Worm (Caenorhabditis elegans) whole organism, young adult: Measurements from ENCODE around the gene clec-257.

ENCODE experiments used
- B0336.3 ChIP-seq: fragments of 200-800 bp; sonication (Bioruptor generic); IDR thresholded peaks from 2 replicates; pipeline ENCODE4 v1.3.6; 2022; ENCODE audit warnings: missing genetic modification characterization, missing compliant biosample characterization
- C17E4.6 ChIP-seq: fragments of 200-800 bp; sonication (Bioruptor generic); IDR thresholded peaks from 2 replicates; pipeline ENCODE4 v1.3.6; 2022; ENCODE audit warnings: missing genetic modification reagents, missing genetic modification characterization, missing compliant biosample characterization
- F10E7.11 ChIP-seq: sonication (generic microtip); optimal IDR thresholded peaks from 2 replicates; lab custom pipeline; 2017; ENCODE audit warnings: mild to moderate bottlenecking, missing genetic modification characterization, moderate library complexity, missing compliant biosample characterization
- F22D6.2 ChIP-seq: sonication (generic microtip); optimal IDR thresholded peaks from 2 replicates; lab custom pipeline; 2016; ENCODE audit warnings: mild to moderate bottlenecking, missing genetic modification characterization, missing compliant biosample characterization
- F23B12.7 ChIP-seq: sonication (generic microtip); optimal IDR thresholded peaks from 2 replicates; lab custom pipeline; 2017; ENCODE audit warnings: missing genetic modification characterization, mild to moderate bottlenecking, missing compliant biosample characterization, antibody characterized with exemption, moderate library complexity; ENCODE audit not compliant: insufficient read depth
- Y67H2A.10 ChIP-seq: fragments of 200-800 bp; sonication (Bioruptor generic); conservative IDR thresholded peaks from 2 replicates; pipeline ENCODE4 v1.3.6; 2022; ENCODE audit warnings: missing genetic modification reagents, missing genetic modification characterization, missing compliant biosample characterization
- akir-1 ChIP-seq: fragments of 200-800 bp; sonication (Bioruptor generic); optimal IDR thresholded peaks from 2 replicates; lab custom pipeline; 2018; ENCODE audit warnings: mild to moderate bottlenecking, missing genetic modification characterization, moderate library complexity, missing compliant biosample characterization
- ceh-100 ChIP-seq: fragments of 200-800 bp; sonication (Bioruptor generic); IDR thresholded peaks from 2 replicates; pipeline ENCODE4 v1.3.6; 2022; ENCODE audit warnings: missing genetic modification reagents, missing genetic modification characterization, missing compliant biosample characterization
- ceh-27 ChIP-seq: fragments of 200-800 bp; sonication (Bioruptor generic); optimal IDR thresholded peaks from 2 replicates; lab custom pipeline; 2018; ENCODE audit warnings: mild to moderate bottlenecking, missing genetic modification characterization, moderate library complexity, missing compliant biosample characterization
- ceh-79 ChIP-seq: sonication (generic microtip); optimal IDR thresholded peaks from 2 replicates; lab custom pipeline; 2017; ENCODE audit warnings: mild to moderate bottlenecking, missing genetic modification characterization, missing compliant biosample characterization
- dox-1 ChIP-seq: fragments of 200-800 bp; sonication (Bioruptor generic); IDR thresholded peaks from 2 replicates; pipeline ENCODE4 v1.3.6; 2022; ENCODE audit warnings: missing genetic modification reagents, missing genetic modification characterization, missing compliant biosample characterization
- egl-44 ChIP-seq: fragments of 200-800 bp; sonication (Bioruptor generic); IDR thresholded peaks from 2 replicates; pipeline ENCODE4 v1.3.6; 2022; ENCODE audit warnings: missing genetic modification reagents, missing genetic modification characterization, missing compliant biosample characterization
- egrh-3 ChIP-seq: fragments of 200-800 bp; sonication (Bioruptor generic); IDR thresholded peaks from 2 replicates; pipeline ENCODE4 v1.3.6; 2022; ENCODE audit warnings: missing genetic modification reagents, missing genetic modification characterization, missing compliant biosample characterization
- fkh-3 ChIP-seq: sonication (generic microtip); optimal IDR thresholded peaks from 2 replicates; lab custom pipeline; 2016; ENCODE audit warnings: mild to moderate bottlenecking, missing genetic modification characterization, missing compliant biosample characterization
- hmg-1.2 ChIP-seq: fragments of 200-800 bp; sonication (Bioruptor generic); IDR thresholded peaks from 2 replicates; pipeline ENCODE4 v1.3.6; 2022; ENCODE audit warnings: missing genetic modification reagents, missing genetic modification characterization, missing compliant biosample characterization
- hmg-20 ChIP-seq: fragments of 200-800 bp; sonication (Bioruptor generic); IDR thresholded peaks from 2 replicates; pipeline ENCODE4 v1.3.6; 2022; ENCODE audit warnings: missing genetic modification reagents, missing genetic modification characterization, missing compliant biosample characterization
- hsf-1 ChIP-seq: fragments of 200-800 bp; sonication (Bioruptor generic); IDR thresholded peaks from 2 replicates; pipeline ENCODE4 v1.3.6; 2022; ENCODE audit warnings: missing genetic modification reagents, missing genetic modification characterization, missing compliant biosample characterization
- lsl-1 ChIP-seq: fragments of 200-800 bp; sonication (Bioruptor generic); optimal IDR thresholded peaks from 2 replicates; lab custom pipeline; 2018; ENCODE audit warnings: mild to moderate bottlenecking, missing genetic modification characterization, moderate library complexity, missing compliant biosample characterization
- madf-10 ChIP-seq: sonication (generic microtip); optimal IDR thresholded peaks from 2 replicates; lab custom pipeline; 2016; ENCODE audit warnings: mild to moderate bottlenecking, missing genetic modification characterization, missing compliant biosample characterization
- madf-8 ChIP-seq: fragments of 200-800 bp; sonication (Bioruptor generic); conservative IDR thresholded peaks from 2 replicates; pipeline ENCODE4 v1.3.6; 2022; ENCODE audit warnings: missing genetic modification reagents, missing genetic modification characterization, missing compliant biosample characterization
- mcd-1 ChIP-seq: fragments of 200-800 bp; sonication (Bioruptor generic); IDR thresholded peaks from 2 replicates; pipeline ENCODE4 v1.3.6; 2022; ENCODE audit warnings: missing genetic modification reagents, missing genetic modification characterization, missing compliant biosample characterization
- nfya-2 ChIP-seq: fragments of 200-800 bp; sonication (Bioruptor generic); IDR thresholded peaks from 2 replicates; pipeline ENCODE4 v1.3.6; 2022; ENCODE audit warnings: missing genetic modification reagents, missing genetic modification characterization, missing compliant biosample characterization
- nhr-120 ChIP-seq: fragments of 200-800 bp; sonication (Bioruptor generic); IDR thresholded peaks from 2 replicates; pipeline ENCODE4 v1.3.6; 2022; ENCODE audit warnings: missing genetic modification characterization, missing compliant biosample characterization
- nhr-90 ChIP-seq: sonication (generic microtip); optimal IDR thresholded peaks from 2 replicates; lab custom pipeline; 2016; ENCODE audit warnings: missing genotype, mild to moderate bottlenecking, missing genetic modification characterization, missing compliant biosample characterization
- rec-8 ChIP-seq, 2 experiments: sonication (generic microtip); optimal IDR thresholded peaks; 2 replicates each; lab custom pipeline; 2016; ENCODE audit warnings: mild to moderate bottlenecking in 2 of 2, missing genetic modification characterization in 2 of 2, missing genetic modification reagents in 2 of 2, missing genotype in 2 of 2, missing biosample characterization in 1 of 2, missing compliant biosample characterization in 1 of 2, moderate library complexity in 1 of 2
- rpc-1 ChIP-seq, 2 experiments: fragments of 150-350 bp in 1 of 2; sonication (generic microtip) in 1 of 2; optimal IDR thresholded peaks; 2 replicates each; lab custom pipeline; 2014 to 2018; ENCODE audit warnings: missing biosample characterization in 1 of 2, missing genetic modification characterization in 1 of 2, missing genetic modification reagents in 1 of 2, missing genotype in 1 of 2
- snpc-3.4 ChIP-seq: sonication (generic microtip); optimal IDR thresholded peaks from 2 replicates; lab custom pipeline; 2017; ENCODE audit warnings: missing genetic modification characterization, mild to moderate bottlenecking, missing compliant biosample characterization, antibody characterized with exemption, moderate library complexity, missing genotype, missing genetic modification reagents
- snpc-4 ChIP-seq, 5 experiments: fragments of 150-350 bp in 1 of 5; sonication (generic microtip) in 4 of 5; optimal IDR thresholded peaks; 2 replicates each; lab custom pipeline; 2014 to 2018; ENCODE audit warnings: missing genetic modification characterization in 5 of 5, missing biosample characterization in 3 of 5, antibody characterized with exemption in 2 of 5, mild to moderate bottlenecking in 2 of 5, missing compliant biosample characterization in 2 of 5, missing genotype in 2 of 5, moderate library complexity in 2 of 5, missing genetic modification reagents in 1 of 5
- tbp1 ChIP-seq: fragments of 200-800 bp; sonication (Bioruptor generic); optimal IDR thresholded peaks from 2 replicates; lab custom pipeline; 2018; ENCODE audit warnings: mild to moderate bottlenecking, missing genetic modification characterization, missing compliant biosample characterization
- zfh-2 ChIP-seq: fragments of 200-800 bp; sonication (Bioruptor generic); conservative IDR thresholded peaks from 2 replicates; pipeline ENCODE4 v1.3.6; 2022; ENCODE audit warnings: missing genetic modification reagents, missing genetic modification characterization, missing compliant biosample characterization
- ztf-18 ChIP-seq: sonication (generic microtip); optimal IDR thresholded peaks from 2 replicates; lab custom pipeline; 2016; ENCODE audit warnings: missing genotype, mild to moderate bottlenecking, missing genetic modification characterization, missing compliant biosample characterization
- ztf-25 ChIP-seq: fragments of 200-800 bp; sonication (Bioruptor generic); IDR thresholded peaks from 2 replicates; pipeline ENCODE4 v1.3.6; 2022; ENCODE audit warnings: missing genetic modification reagents, missing genetic modification characterization, missing compliant biosample characterization
- ztf-28 ChIP-seq: fragments of 200-800 bp; sonication (Bioruptor generic); IDR thresholded peaks from 2 replicates; pipeline ENCODE4 v1.3.6; 2022; ENCODE audit warnings: missing genetic modification reagents, missing genetic modification characterization, missing compliant biosample characterization

clec-257 gene

ce11 chrV:18724810-18725209, 48.1 kb upstream of the clec-257 start:
- 0 out of 2 replicates have a peak, but pooled peaks have one; percentile 32 for TF ChIP-seq hsf-1 (GFP tag; lab: Robert Waterston, UW)
- TF ChIP-seq nhr-120: 0 out of 2 replicates have a peak, but pooled peaks have one; percentile 48
- TF ChIP-seq zfh-2 (GFP tag; lab: Robert Waterston, UW): peak; percentile 29; the same call in 1 of the 2 replicates
- 0 out of 2 replicates have a peak, but pooled peaks have one; percentile 22 for TF ChIP-seq hmg-1.2
- TF ChIP-seq mcd-1 (GFP tag; lab: Robert Waterston, UW): peak; percentile 57; the same call in 1 of the 2 replicates

DNA sequence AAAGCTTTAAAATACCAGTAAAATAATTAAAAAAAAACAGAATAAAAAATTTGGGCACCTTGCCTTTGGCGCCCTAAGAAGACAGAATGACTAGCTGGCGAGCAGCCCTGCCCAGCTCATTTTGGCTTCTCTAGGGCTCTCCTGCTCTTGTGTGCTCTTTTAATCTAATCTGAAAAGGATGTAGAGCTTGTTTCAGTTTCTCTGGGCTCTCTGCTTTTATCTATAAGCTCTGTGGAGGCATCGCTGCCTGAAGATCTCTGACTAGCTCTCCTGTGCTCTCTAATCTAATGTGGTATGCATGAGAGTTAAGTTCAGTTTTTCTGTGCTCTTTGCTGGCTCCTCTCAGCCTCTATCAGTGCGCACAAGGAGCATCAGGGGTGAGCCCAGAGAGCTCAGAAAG, 47.0 kb upstream of the clec-257 start:
- TF ChIP-seq madf-10 (tag; lab: Kevin White, UChicago) (no peak), rpc-1 (optimal IDR thresholded peaks at IDR 0.05; lab: Kevin White, UChicago) (no peak), rpc-1 (tag; optimal IDR thresholded peaks at IDR 0.05; lab: Kevin White, UChicago) (no peak), zfh-2 (GFP tag; lab: Robert Waterston, UW) (0 out of 2 replicates have a peak, but pooled peaks have one; percentile 23), nhr-90 (no peak)

DNA sequence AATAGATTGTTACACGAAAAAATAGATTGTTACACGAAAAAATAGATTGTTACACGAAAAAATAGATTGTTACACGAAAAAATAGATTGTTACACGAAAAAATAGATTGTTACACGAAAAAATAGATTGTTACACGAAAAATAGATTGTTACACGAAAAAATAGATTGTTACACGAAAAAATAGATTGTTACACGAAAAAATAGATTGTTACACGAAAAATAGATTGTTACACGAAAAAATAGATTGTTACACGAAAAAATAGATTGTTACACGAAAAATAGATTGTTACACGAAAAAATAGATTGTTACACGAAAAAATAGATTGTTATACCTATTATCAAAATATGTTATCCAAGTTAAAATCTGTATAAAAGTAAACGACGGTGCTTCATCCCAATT, 44.6 kb upstream of the clec-257 start:
- TF ChIP-seq egrh-3 (GFP tag; lab: Robert Waterston, UW): peak; percentile 93

ce11 chrV:18729324-18729924, 43.4 kb upstream of the clec-257 start, which contains the start of gene asp-19:
Gene asp-19 (minus strand): TSS chrV:18729374.
- TF ChIP-seq dox-1 (no peak), ztf-28 (GFP tag; lab: Robert Waterston, UW) (no peak), zfh-2 (GFP tag; lab: Robert Waterston, UW) (peak; percentile 65), ztf-18 (tag; lab: Kevin White, UChicago) (no peak), snpc-4 (GFP tag; optimal IDR thresholded peaks at IDR 0.05; lab: Kevin White, UChicago) (no peak), snpc-4 (tag; optimal IDR thresholded peaks at IDR 0.05; lab: Kevin White, UChicago) (peak in 1 of 4 experiments; percentile 51)

DNA sequence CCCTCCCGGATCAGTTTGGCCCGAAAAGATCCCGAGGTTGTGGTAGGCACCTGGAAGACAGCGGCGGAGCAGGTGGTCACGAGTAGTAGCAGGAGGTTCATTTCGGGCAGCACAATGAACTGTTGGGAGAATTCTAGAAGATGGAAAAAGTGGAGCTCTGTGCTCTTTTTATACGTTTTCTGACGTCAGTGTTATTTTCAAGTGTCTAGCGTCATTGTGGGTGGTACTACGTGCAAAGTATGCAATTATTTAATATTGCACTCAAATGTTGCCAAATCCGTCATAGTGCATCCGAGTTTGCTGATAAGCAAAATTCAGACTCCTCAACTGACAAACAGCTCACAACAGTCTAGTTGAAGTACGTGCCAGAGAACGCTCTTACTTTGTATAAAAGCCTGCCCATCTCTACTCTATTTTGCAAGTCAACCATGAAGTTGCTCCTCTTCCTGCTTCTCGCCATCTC, 41.3 kb upstream of the clec-257 start, which contains the start of the genes asp-18 and scl-19:
Gene asp-18 (minus strand): TSS at position 101 of the 463 bp plus-strand sequence.
Gene scl-19 (plus strand): TSS at position 413 of the 463 bp plus-strand sequence.
- TF ChIP-seq F22D6.2 (tag; lab: Kevin White, UChicago) (no peak), nfya-2 (GFP tag; lab: Robert Waterston, UW) (0 out of 2 replicates have a peak, but pooled peaks have one; percentile 24), Y67H2A.10 (GFP tag; lab: Robert Waterston, UW) (no peak)

- no peak for TF ChIP-seq akir-1 (GFP tag; lab: Kevin White, UChicago)
Measured at ce11 chrV:18733942-18734341, 38.9 kb upstream of the clec-257 start.

- no peak for TF ChIP-seq F10E7.11 (tag; lab: Kevin White, UChicago)
- no peak for TF ChIP-seq ceh-27 (GFP tag; lab: Kevin White, UChicago)
- TF ChIP-seq snpc-3.4 (tag; lab: Kevin White, UChicago): no peak
- no peak for TF ChIP-seq B0336.3 (GFP tag; lab: Robert Waterston, UW)
Measured at ce11 chrV:18734381-18734780, 38.5 kb upstream of the clec-257 start, which contains the start of gene scl-20. Gene scl-20 (minus strand): TSS chrV:18734481.

DNA sequence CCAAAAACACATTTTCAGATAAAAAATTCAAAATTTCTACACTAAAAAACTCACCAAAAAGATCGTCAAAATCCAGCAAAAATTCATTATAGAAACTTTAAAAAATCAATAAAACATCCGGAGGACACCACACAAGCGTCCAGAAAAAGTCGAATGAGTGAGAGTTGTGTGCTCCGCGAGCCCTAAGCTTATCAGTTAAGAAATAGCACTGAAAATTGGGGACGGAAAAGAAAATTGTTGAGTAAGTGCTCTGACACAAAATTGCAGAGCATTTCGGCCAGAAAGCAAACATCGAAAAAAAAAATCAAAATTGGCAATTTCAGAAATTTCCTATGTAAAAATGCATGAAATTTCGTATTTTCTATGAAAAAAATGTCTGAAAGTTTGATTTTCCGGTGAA, 35.2 kb upstream of the clec-257 start:
- no peak for TF ChIP-seq rec-8 (tag; optimal IDR thresholded peaks at IDR 0.05; lab: Kevin White, UChicago)
- no peak for TF ChIP-seq fkh-3 (tag; lab: Kevin White, UChicago)
- no peak for TF ChIP-seq C17E4.6 (GFP tag; lab: Robert Waterston, UW)
- TF ChIP-seq hmg-20 (GFP tag; lab: Robert Waterston, UW): no peak
- TF ChIP-seq F23B12.7: no peak
- no peak for TF ChIP-seq tbp1 (GFP tag; lab: Kevin White, UChicago)
- TF ChIP-seq F10E7.11 (tag; lab: Kevin White, UChicago): no peak
- no peak for TF ChIP-seq lsl-1 (GFP tag; lab: Kevin White, UChicago)
- no peak for TF ChIP-seq ceh-79 (tag; lab: Kevin White, UChicago)
- no peak for TF ChIP-seq egl-44 (GFP tag; lab: Robert Waterston, UW)
- TF ChIP-seq madf-8 (GFP tag; lab: Robert Waterston, UW): no peak
- no peak for TF ChIP-seq ceh-100
- TF ChIP-seq ztf-25: no peak
- TF ChIP-seq, all 124 proteins: peak for 0
